Worm (Caenorhabditis elegans) whole organism, mixed stage, embryonic: ENCODE data around the gene T25D1.3.

Experiments
- blmp-1 ChIP-seq: fragments of 150-350 bp; optimal IDR thresholded peaks from 2 replicates; lab custom pipeline; 2014; ENCODE audit warnings: missing biosample characterization, missing genetic modification characterization
- ceh-39 ChIP-seq: fragments of 150-350 bp; optimal IDR thresholded peaks from 2 replicates; lab custom pipeline; 2014; ENCODE audit warnings: missing biosample characterization, missing genetic modification characterization
- elt-1 ChIP-seq: sonication (generic microtip); optimal IDR thresholded peaks from 2 replicates; lab custom pipeline; 2017; ENCODE audit warnings: missing genetic modification characterization, mild to moderate bottlenecking, missing compliant biosample characterization, antibody characterized with exemption, moderate library complexity, borderline replicate concordance; ENCODE audit not compliant: insufficient read depth
- mab-5 ChIP-seq: fragments of 150-350 bp; optimal IDR thresholded peaks from 2 replicates; lab custom pipeline; 2014; ENCODE audit warnings: missing biosample characterization, missing genetic modification characterization
- nhr-12 ChIP-seq: fragments of 150-350 bp; optimal IDR thresholded peaks from 2 replicates; lab custom pipeline; 2014; ENCODE audit warnings: missing biosample characterization, missing genetic modification characterization
- nhr-2 ChIP-seq: fragments of 150-350 bp; optimal IDR thresholded peaks from 2 replicates; lab custom pipeline; 2014; ENCODE audit warnings: missing biosample characterization, missing genetic modification characterization
- nhr-28 ChIP-seq: fragments of 150-350 bp; optimal IDR thresholded peaks from 2 replicates; lab custom pipeline; 2014; ENCODE audit warnings: missing biosample characterization, missing genetic modification characterization
- nhr-76 ChIP-seq: sonication (generic microtip); optimal IDR thresholded peaks from 2 replicates; lab custom pipeline; 2017; ENCODE audit warnings: missing biosample characterization, missing genetic modification characterization
- pha-4 ChIP-seq: fragments of 150-350 bp; optimal IDR thresholded peaks from 2 replicates; lab custom pipeline; 2018; ENCODE audit warnings: missing biosample characterization, missing genetic modification reagents, missing genetic modification characterization
- snpc-4 ChIP-seq: fragments of 150-350 bp; optimal IDR thresholded peaks from 2 replicates; lab custom pipeline; 2014; ENCODE audit warnings: missing biosample characterization, missing genetic modification characterization
- unc-39 ChIP-seq: fragments of 150-350 bp; optimal IDR thresholded peaks from 2 replicates; lab custom pipeline; 2014; ENCODE audit warnings: missing biosample characterization, missing genetic modification characterization
- unc-62 ChIP-seq: fragments of 150-350 bp; optimal IDR thresholded peaks from 2 replicates; lab custom pipeline; 2014; ENCODE audit warnings: missing biosample characterization, missing genetic modification reagents, missing genetic modification characterization

- TF ChIP-seq snpc-4 (tag; lab: Kevin White, UChicago), result no peak
- TF ChIP-seq elt-1, result no peak
- TF ChIP-seq unc-39, result no peak
- no peak for TF ChIP-seq nhr-12 (tag; lab: Kevin White, UChicago)
- no peak for TF ChIP-seq nhr-76 (tag; lab: Kevin White, UChicago)
- no peak for TF ChIP-seq pha-4 (tag; lab: Kevin White, UChicago)
- TF ChIP-seq blmp-1 (tag; lab: Kevin White, UChicago), result no peak
- TF ChIP-seq nhr-28, result no peak
- no peak for TF ChIP-seq mab-5 (tag; lab: Kevin White, UChicago)
- TF ChIP-seq ceh-39 (tag; lab: Kevin White, UChicago), result no peak
- no peak for TF ChIP-seq nhr-2 (tag; lab: Kevin White, UChicago)
- TF ChIP-seq unc-62 (GFP tag; lab: Kevin White, UChicago), result no peak
These were observed 13.3 kb downstream of the T25D1.3 start for ce11 chrX:16518771-16519170.
